Fruit fly (Drosophila melanogaster) whole organism, embryonic: ENCODE measurements around the gene CG3679.

Experiments
- Ada2b ChIP-seq: fragments of 200-800 bp; sonication (Bioruptor generic); IDR thresholded peaks from 2 replicates; pipeline ENCODE4 v1.3.6; 2022; ENCODE audit warnings: missing biosample characterization, missing genetic modification characterization
- CG10209 ChIP-seq: fragments of 200-800 bp; sonication (Bioruptor generic); optimal IDR thresholded peaks from 3 replicates; lab custom pipeline; 2017; ENCODE audit warnings: missing biosample characterization, mild to moderate bottlenecking, missing genetic modification characterization, missing genetic modification reagents
- CG11247 ChIP-seq: fragments of 200-800 bp; sonication (Bioruptor generic); IDR thresholded peaks from 2 replicates; pipeline ENCODE4 v1.3.6; 2022; ENCODE audit warnings: missing biosample characterization, missing genetic modification characterization
- CG11723 ChIP-seq: fragments of 200-800 bp; sonication (Bioruptor generic); optimal IDR thresholded peaks from 2 replicates; lab custom pipeline; 2017; ENCODE audit warnings: missing biosample characterization, mild to moderate bottlenecking, missing genetic modification characterization
- CG13424 ChIP-seq: fragments of 200-800 bp; sonication (Bioruptor generic); optimal IDR thresholded peaks from 2 replicates; lab custom pipeline; 2019; ENCODE audit warnings: missing biosample characterization, mild to moderate bottlenecking, missing genetic modification characterization, moderate library complexity
- CG15011 ChIP-seq: fragments of 200-800 bp; sonication (Bioruptor generic); optimal IDR thresholded peaks from 3 replicates; lab custom pipeline; 2018; ENCODE audit warnings: missing biosample characterization, mild to moderate bottlenecking, missing genetic modification characterization
- CG1603 ChIP-seq: fragments of 200-800 bp; sonication (Bioruptor generic); optimal IDR thresholded peaks from 2 replicates; lab custom pipeline; 2019; ENCODE audit warnings: missing biosample characterization, mild to moderate bottlenecking, missing genetic modification characterization, moderate library complexity
- CG1647 ChIP-seq: fragments of 200-800 bp; sonication (Bioruptor generic); optimal IDR thresholded peaks from 3 replicates; lab custom pipeline; 2016; ENCODE audit warnings: missing biosample characterization, missing genetic modification characterization
- CG18764 ChIP-seq: fragments of 200-800 bp; sonication (Bioruptor generic); optimal IDR thresholded peaks from 3 replicates; lab custom pipeline; 2016; ENCODE audit warnings: missing biosample characterization, missing genetic modification characterization
- CG2116 ChIP-seq: fragments of 200-800 bp; sonication (Bioruptor generic); optimal IDR thresholded peaks from 3 replicates; lab custom pipeline; 2018; ENCODE audit warnings: missing biosample characterization, mild to moderate bottlenecking, missing genetic modification characterization
- CG2129 ChIP-seq: fragments of 200-800 bp; sonication (Bioruptor generic); IDR thresholded peaks from 2 replicates; pipeline ENCODE4 v1.3.6; 2022; ENCODE audit warnings: missing biosample characterization, missing genetic modification characterization; ENCODE audit not compliant: partially characterized antibody
- CG2712 ChIP-seq: fragments of 200-800 bp; optimal IDR thresholded peaks from 3 replicates; lab custom pipeline; 2019; ENCODE audit warnings: missing biosample characterization, mild to moderate bottlenecking, missing genetic modification characterization, moderate library complexity
- CG30020 ChIP-seq: fragments of 200-800 bp; optimal IDR thresholded peaks from 2 replicates; lab custom pipeline; 2019; ENCODE audit warnings: missing biosample characterization, mild to moderate bottlenecking, missing genetic modification characterization, moderate library complexity
- CG31441 ChIP-seq: fragments of 200-800 bp; sonication (Bioruptor generic); IDR thresholded peaks from 2 replicates; pipeline ENCODE4 v1.3.6; 2022; ENCODE audit warnings: missing biosample characterization, missing genetic modification characterization
- CG32767 ChIP-seq: fragments of 200-800 bp; sonication (Bioruptor generic); IDR thresholded peaks from 2 replicates; pipeline ENCODE4 v1.3.6; 2022; ENCODE audit warnings: missing biosample characterization, missing genetic modification characterization
- CG4328 ChIP-seq: fragments of 200-800 bp; sonication (Bioruptor generic); optimal IDR thresholded peaks from 3 replicates; lab custom pipeline; 2017; ENCODE audit warnings: missing biosample characterization, missing genetic modification reagents, missing genetic modification characterization
- CG43689 ChIP-seq: fragments of 200-800 bp; sonication (Bioruptor generic); IDR thresholded peaks from 2 replicates; pipeline ENCODE4 v1.3.6; 2022; ENCODE audit warnings: missing biosample characterization, missing genetic modification characterization
- CG5180 ChIP-seq: fragments of 200-800 bp; sonication (Bioruptor generic); optimal IDR thresholded peaks from 3 replicates; lab custom pipeline; 2017; ENCODE audit warnings: missing biosample characterization, missing genetic modification characterization, mild to moderate bottlenecking, moderate library complexity, missing genetic modification reagents
- CG7745 ChIP-seq: fragments of 200-800 bp; sonication (Bioruptor generic); optimal IDR thresholded peaks from 2 replicates; lab custom pipeline; 2018; ENCODE audit warnings: missing biosample characterization, mild to moderate bottlenecking, missing genetic modification characterization, moderate library complexity
- CoRest ChIP-seq: fragments of 200-800 bp; sonication (Bioruptor generic); optimal IDR thresholded peaks from 3 replicates; lab custom pipeline; 2018; ENCODE audit warnings: missing biosample characterization, mild to moderate bottlenecking, missing genetic modification characterization, moderate library complexity
- Dbx ChIP-seq: fragments of 200-800 bp; sonication (Bioruptor generic); IDR thresholded peaks from 3 replicates; pipeline ENCODE4 v1.3.6; 2022; ENCODE audit warnings: missing biosample characterization, missing genetic modification characterization
- GATAe ChIP-seq: fragments of 200-800 bp; sonication (Bioruptor generic); conservative IDR thresholded peaks from 2 replicates; pipeline ENCODE4 v1.3.6; 2022; ENCODE audit warnings: missing biosample characterization, missing genetic modification characterization
- Gug ChIP-seq: fragments of 200-800 bp; sonication (Bioruptor generic); IDR thresholded peaks from 4 replicates; pipeline ENCODE4 v1.3.6; 2022; ENCODE audit warnings: missing biosample characterization, missing genetic modification characterization
- HHEX ChIP-seq: fragments of 200-800 bp; sonication (Bioruptor generic); optimal IDR thresholded peaks from 3 replicates; lab custom pipeline; 2017; ENCODE audit warnings: missing biosample characterization, mild to moderate bottlenecking, missing genetic modification characterization, missing genetic modification reagents
- Hmr ChIP-seq: fragments of 200-800 bp; sonication (Bioruptor generic); optimal IDR thresholded peaks from 3 replicates; lab custom pipeline; 2017; ENCODE audit warnings: mild to moderate bottlenecking, missing biosample characterization, missing genetic modification reagents, missing genetic modification characterization
- Jarid2 ChIP-seq: fragments of 200-800 bp; sonication (Bioruptor generic); optimal IDR thresholded peaks from 3 replicates; lab custom pipeline; 2017; ENCODE audit warnings: mild to moderate bottlenecking, missing biosample characterization, missing genetic modification reagents, missing genetic modification characterization
- Lhr ChIP-seq: fragments of 200-800 bp; sonication (Bioruptor generic); optimal IDR thresholded peaks from 3 replicates; lab custom pipeline; 2017; ENCODE audit warnings: mild to moderate bottlenecking, missing biosample characterization, missing genetic modification reagents, missing genetic modification characterization
- MBD-R2 ChIP-seq: fragments of 200-800 bp; sonication (Bioruptor generic); IDR thresholded peaks from 2 replicates; pipeline ENCODE4 v1.3.6; 2022; ENCODE audit warnings: missing biosample characterization, missing genetic modification characterization
- Nf-YA ChIP-seq: fragments of 200-800 bp; sonication (Bioruptor generic); IDR thresholded peaks from 2 replicates; pipeline ENCODE4 v1.3.6; 2022; ENCODE audit warnings: missing biosample characterization, missing genetic modification characterization
- Trl ChIP-seq, 3 experiments: fragments of >200 bp in 2 of 3; fragments of 200-800 bp in 1 of 3; sonication (Bioruptor generic) in 1 of 3; optimal IDR thresholded peaks; 2 replicates in 1 of 3; 3 replicates in 2 of 3; lab custom pipeline; 2016 to 2017; ENCODE audit warnings: missing biosample characterization in 1 of 3, missing genetic modification characterization in 1 of 3
- al ChIP-seq: fragments of 200-800 bp; sonication (Bioruptor generic); IDR thresholded peaks from 2 replicates; pipeline ENCODE4 v1.3.6; 2022; ENCODE audit warnings: missing biosample characterization, missing genetic modification characterization
- bbx ChIP-seq: fragments of 200-800 bp; sonication (Bioruptor generic); IDR thresholded peaks from 2 replicates; pipeline ENCODE4 v1.3.6; 2022; ENCODE audit warnings: missing biosample characterization, missing genetic modification characterization; ENCODE audit not compliant: partially characterized antibody
- bsh ChIP-seq, 2 experiments: fragments of 200-800 bp; sonication (Bioruptor generic); optimal IDR thresholded peaks; 2 replicates each; lab custom pipeline; 2017 to 2018; ENCODE audit warnings: mild to moderate bottlenecking in 2 of 2, missing biosample characterization in 2 of 2, missing genetic modification characterization in 2 of 2, moderate library complexity in 1 of 2
- cad ChIP-seq: fragments of >200 bp; optimal IDR thresholded peaks from 2 replicates; lab custom pipeline; 2017; ENCODE audit warnings: missing biosample characterization, missing genetic modification characterization
- ci ChIP-seq: fragments of 200-800 bp; sonication (Bioruptor generic); IDR thresholded peaks from 3 replicates; pipeline ENCODE4 v1.3.6; 2022; ENCODE audit warnings: missing biosample characterization, missing genetic modification characterization
- cwo ChIP-seq: fragments of 200-800 bp; sonication (Bioruptor generic); optimal IDR thresholded peaks from 3 replicates; lab custom pipeline; 2017; ENCODE audit warnings: missing biosample characterization, missing genetic modification characterization, mild to moderate bottlenecking, moderate library complexity, missing genetic modification reagents
- ham ChIP-seq: fragments of 200-800 bp; sonication (Bioruptor generic); IDR thresholded peaks from 2 replicates; pipeline ENCODE4 v1.3.6; 2022; ENCODE audit warnings: missing biosample characterization, missing genetic modification characterization
- ind ChIP-seq: fragments of 200-800 bp; sonication (Bioruptor generic); optimal IDR thresholded peaks from 3 replicates; lab custom pipeline; 2016; ENCODE audit warnings: missing biosample characterization, missing genetic modification characterization
- kah ChIP-seq: fragments of 200-800 bp; sonication (Bioruptor generic); optimal IDR thresholded peaks from 2 replicates; lab custom pipeline; 2018; ENCODE audit warnings: missing biosample characterization, mild to moderate bottlenecking, missing genetic modification characterization
- lmd ChIP-seq: fragments of 200-800 bp; sonication (Bioruptor generic); IDR thresholded peaks from 2 replicates; pipeline ENCODE4 v1.3.6; 2022; ENCODE audit warnings: missing biosample characterization, missing genetic modification characterization
- pum ChIP-seq: fragments of 200-800 bp; sonication (Bioruptor generic); optimal IDR thresholded peaks from 2 replicates; lab custom pipeline; 2016; ENCODE audit warnings: missing biosample characterization, missing genetic modification characterization
- pzg ChIP-seq: fragments of 200-800 bp; sonication (Bioruptor generic); optimal IDR thresholded peaks from 3 replicates; lab custom pipeline; 2018; ENCODE audit warnings: missing biosample characterization, mild to moderate bottlenecking, missing genetic modification characterization, moderate library complexity
- sens-2 ChIP-seq: fragments of 200-800 bp; sonication (Bioruptor generic); IDR thresholded peaks from 2 replicates; pipeline ENCODE4 v1.3.6; 2022; ENCODE audit warnings: missing biosample characterization, missing genetic modification characterization
- slbo ChIP-seq: fragments of 200-800 bp; sonication (Bioruptor generic); IDR thresholded peaks from 2 replicates; pipeline ENCODE4 v1.3.6; 2022; ENCODE audit warnings: missing biosample characterization, missing genetic modification characterization
- tio ChIP-seq: fragments of 200-800 bp; sonication (Bioruptor generic); optimal IDR thresholded peaks from 2 replicates; lab custom pipeline; 2017; ENCODE audit warnings: missing biosample characterization, missing genetic modification characterization, inconsistent platforms
- trem ChIP-seq: fragments of 200-800 bp; optimal IDR thresholded peaks from 3 replicates; lab custom pipeline; 2019; ENCODE audit warnings: missing biosample characterization, mild to moderate bottlenecking, missing genetic modification characterization, moderate library complexity
- wor ChIP-seq: fragments of 200-800 bp; sonication (Bioruptor generic); IDR thresholded peaks from 2 replicates; pipeline ENCODE4 v1.3.6; 2022; ENCODE audit warnings: missing biosample characterization, missing genetic modification characterization

CG3679 gene

DNA sequence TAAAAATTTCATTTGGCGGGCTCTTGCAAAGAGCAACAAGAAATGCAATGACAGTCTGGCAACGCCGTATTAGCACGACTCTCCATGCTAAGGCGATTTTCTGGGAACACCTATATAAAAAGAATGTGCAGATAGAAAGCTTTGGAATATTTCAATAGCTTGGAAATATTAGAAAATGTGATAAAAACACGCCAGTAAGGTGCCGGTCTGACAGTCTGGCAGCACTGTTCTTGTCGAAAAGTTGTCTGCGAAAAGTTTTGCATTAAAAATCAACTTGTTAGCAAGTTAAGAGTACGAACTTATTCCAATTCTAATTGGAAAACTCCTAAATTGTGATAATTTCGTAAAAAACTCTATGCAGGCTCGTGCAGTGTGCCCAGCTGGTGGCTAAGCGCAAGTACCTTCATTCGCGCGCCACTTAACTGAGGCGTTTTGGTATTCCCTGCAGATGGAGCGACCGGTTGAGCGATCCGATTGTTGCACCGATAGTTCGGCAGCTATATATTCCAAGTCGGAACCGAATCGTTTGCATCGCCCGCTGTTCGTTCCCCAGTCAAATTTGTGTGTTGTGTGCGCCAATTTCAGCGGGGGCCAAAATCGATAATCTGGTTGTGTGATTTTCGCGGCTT is 25.7 kb upstream of the CG3679 start, which contains the start of gene eas (continued):
- TF ChIP-seq CG2712 (tag; lab: Kevin White, UChicago) (peak; percentile 13), CG2129 (GFP tag; lab: Robert Waterston, UW) (peak; percentile 31; the same call in 1 of the 2 replicates), Dbx (GFP tag; lab: Robert Waterston, UW) (0 out of 3 replicates have a peak, but pooled peaks have one; percentile 31), MBD-R2 (GFP tag; lab: Robert Waterston, UW) (peak; percentile 55), CoRest (tag; lab: Kevin White, UChicago) (peak; percentile 7), CG2116 (GFP tag; lab: Kevin White, UChicago) (peak; percentile 72), Lhr (GFP tag; lab: Kevin White, UChicago) (peak; percentile 63), CG1647 (GFP tag; lab: Kevin White, UChicago) (peak; percentile 5), CG10209 (GFP tag; lab: Kevin White, UChicago) (peak; percentile 1), slbo (no peak), CG5180 (no peak), CG13424 (tag; lab: Kevin White, UChicago) (no peak), CG11723 (no peak)

DNA sequence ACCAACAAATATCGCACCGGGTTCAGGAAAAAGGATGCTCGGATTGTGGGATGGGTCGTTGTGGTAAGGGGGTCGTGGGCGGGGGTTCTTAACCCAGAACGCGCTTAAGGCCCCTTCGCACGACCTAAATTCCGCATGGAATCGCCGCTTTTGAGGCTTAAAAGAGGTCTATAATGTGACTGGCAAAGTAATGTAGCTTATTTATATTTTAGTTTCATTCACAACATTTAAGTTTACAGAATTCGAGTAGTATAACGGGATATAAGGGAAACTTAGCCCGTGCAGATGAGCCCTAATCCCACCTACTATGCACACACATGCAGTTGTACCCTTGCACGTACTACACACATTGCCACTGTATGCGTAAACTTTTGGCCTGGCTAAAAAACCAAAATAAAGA is 24.9 kb upstream of the CG3679 start:
- TF ChIP-seq pum (GFP tag; lab: Kevin White, UChicago) (peak; percentile 16), cwo (GFP tag; lab: Kevin White, UChicago) (peak; percentile 76), bbx (GFP tag; lab: Robert Waterston, UW) (no peak), trem (tag; lab: Kevin White, UChicago) (peak; percentile 85), GATAe (GFP tag; lab: Robert Waterston, UW) (0 out of 2 replicates have a peak, but pooled peaks have one; percentile 20), sens-2 (GFP tag; lab: Robert Waterston, UW) (peak; percentile 85), pzg (GFP tag; lab: Kevin White, UChicago) (no peak), bsh (GFP tag; optimal IDR thresholded peaks at IDR 0.05; lab: Kevin White, UChicago) (peak; percentile 80 to 93), CG11247 (peak; percentile 72), ci (peak; percentile 95), CG32767 (peak; percentile 66), CG1603 (peak; percentile 89), kah (GFP tag; lab: Kevin White, UChicago) (peak; percentile 76), CG4328 (GFP tag; lab: Kevin White, UChicago) (peak; percentile 91), Jarid2 (GFP tag; lab: Kevin White, UChicago) (peak; percentile 22), CG7745 (tag; lab: Kevin White, UChicago) (peak; percentile 12), Gug (GFP tag; lab: Robert Waterston, UW) (peak; percentile 76), Ada2b (peak; percentile 86), ham (GFP tag; lab: Robert Waterston, UW) (0 out of 2 replicates have a peak, but pooled peaks have one; percentile 44), HHEX (GFP tag; lab: Kevin White, UChicago) (peak; percentile 84), CG43689 (peak; percentile 45; the same call in 1 of the 2 replicates), CG31441 (GFP tag; lab: Robert Waterston, UW) (peak; percentile 60), Trl (optimal IDR thresholded peaks at IDR 0.05; lab: Kevin White, UChicago) (no peak), Trl (GFP tag; optimal IDR thresholded peaks at IDR 0.05; lab: Kevin White, UChicago) (peak; percentile 47), CG30020 (tag; lab: Kevin White, UChicago) (peak; percentile 53), CG11723 (peak; percentile 87), wor (GFP tag; lab: Robert Waterston, UW) (peak; percentile 67), CG15011 (peak; percentile 76), lmd (GFP tag; lab: Robert Waterston, UW) (peak; percentile 79), CG18764 (GFP tag; lab: Kevin White, UChicago) (peak; percentile 97), al (GFP tag; lab: Robert Waterston, UW) (peak; percentile 38; the same call in 1 of the 2 replicates), ind (GFP tag; lab: Kevin White, UChicago) (peak; percentile 66), Nf-YA (GFP tag; lab: Robert Waterston, UW) (peak; percentile 55; the same call in 1 of the 2 replicates), tio (no peak), Hmr (GFP tag; lab: Kevin White, UChicago) (peak; percentile 83), MBD-R2 (GFP tag; lab: Robert Waterston, UW) (peak; percentile 40; the same call in 1 of the 2 replicates), cad (GFP tag; lab: Kevin White, UChicago) (no peak)
